Fruit fly (Drosophila melanogaster): ENCODE results near the gene Or85e.

Or85e gene

dm6 chr3R:8635778-8636177 lies at the start of gene Or85e:
Or85e (minus strand) TSS chr3R:8635878.
- no peak for TF ChIP-seq CG17801 (GFP tag; optimal IDR thresholded peaks at IDR 0.05; ENCODE audit: partially characterized antibody)

dm6 chr3R:8684328-8685177 lies 48.9 kb upstream of the Or85e start, which contains the start of gene CG44227:
CG44227 (minus strand) TSS chr3R:8685176.
- no peak for TF ChIP-seq CG17801 (GFP tag; optimal IDR thresholded peaks at IDR 0.05; ENCODE audit: partially characterized antibody)

dm6 chr3R:8683280-8683679 lies 47.6 kb upstream of the Or85e start:
- no peak for TF ChIP-seq CG17801 (GFP tag; optimal IDR thresholded peaks at IDR 0.05; ENCODE audit: partially characterized antibody)

- no peak for TF ChIP-seq CG17801 (GFP tag; optimal IDR thresholded peaks at IDR 0.05; ENCODE audit: partially characterized antibody)
Measured at dm6 chr3R:8680611-8681010, 44.9 kb upstream of the Or85e start.

- TF ChIP-seq CG17801 (GFP tag; optimal IDR thresholded peaks at IDR 0.05; ENCODE audit: partially characterized antibody): no peak
Measured at dm6 chr3R:8679934-8680333, 44.3 kb upstream of the Or85e start, which contains the start of gene CG33325. CG33325 (minus strand) TSS chr3R:8680034.

dm6 chr3R:8676560-8677000 lies 40.9 kb upstream of the Or85e start, which contains the start of the genes Unc50, CG11755 and CG8043:
Unc50 (minus strand) TSS chr3R:8676613.
CG11755 (plus strand) TSS chr3R:8676915.
CG8043 (plus strand) TSS chr3R:8676915.
- TF ChIP-seq CG17801 (GFP tag; optimal IDR thresholded peaks at IDR 0.05; ENCODE audit: partially characterized antibody): peak; percentile 88

dm6 chr3R:8673803-8674234 lies 38.1 kb upstream of the Or85e start, which contains the start of gene mRpL19:
mRpL19 (plus strand) TSS chr3R:8674109.
- TF ChIP-seq CG17801 (GFP tag; optimal IDR thresholded peaks at IDR 0.05; ENCODE audit: partially characterized antibody): peak; percentile 78

- peak; percentile 62 for TF ChIP-seq CG17801 (GFP tag; optimal IDR thresholded peaks at IDR 0.05; ENCODE audit: partially characterized antibody)
Measured at dm6 chr3R:8670529-8671491, 35.1 kb upstream of the Or85e start, which contains the start of gene p. p (minus strand) TSS chr3R:8670684.

- TF ChIP-seq CG17801 (GFP tag; optimal IDR thresholded peaks at IDR 0.05; ENCODE audit: partially characterized antibody): no peak
Measured at dm6 chr3R:8669900-8670528, 34.3 kb upstream of the Or85e start.

dm6 chr3R:8669029-8669707 lies 33.5 kb upstream of the Or85e start:
- peak; percentile 97 for TF ChIP-seq CG17801 (GFP tag; optimal IDR thresholded peaks at IDR 0.05; ENCODE audit: partially characterized antibody)

- TF ChIP-seq CG17801 (GFP tag; optimal IDR thresholded peaks at IDR 0.05; ENCODE audit: partially characterized antibody): no peak
Measured at dm6 chr3R:8668024-8668856, 32.6 kb upstream of the Or85e start.

dm6 chr3R:8667568-8667967 lies 31.9 kb upstream of the Or85e start, which contains the start of gene CG8036:
CG8036 (plus strand) TSS chr3R:8667868.
- TF ChIP-seq CG17801 (GFP tag; optimal IDR thresholded peaks at IDR 0.05; ENCODE audit: partially characterized antibody): no peak

All from ovary, adult (tissue).